Worm (Caenorhabditis elegans): ENCODE data around the gene H40L08.9.

Gene H40L08.9

DNA sequence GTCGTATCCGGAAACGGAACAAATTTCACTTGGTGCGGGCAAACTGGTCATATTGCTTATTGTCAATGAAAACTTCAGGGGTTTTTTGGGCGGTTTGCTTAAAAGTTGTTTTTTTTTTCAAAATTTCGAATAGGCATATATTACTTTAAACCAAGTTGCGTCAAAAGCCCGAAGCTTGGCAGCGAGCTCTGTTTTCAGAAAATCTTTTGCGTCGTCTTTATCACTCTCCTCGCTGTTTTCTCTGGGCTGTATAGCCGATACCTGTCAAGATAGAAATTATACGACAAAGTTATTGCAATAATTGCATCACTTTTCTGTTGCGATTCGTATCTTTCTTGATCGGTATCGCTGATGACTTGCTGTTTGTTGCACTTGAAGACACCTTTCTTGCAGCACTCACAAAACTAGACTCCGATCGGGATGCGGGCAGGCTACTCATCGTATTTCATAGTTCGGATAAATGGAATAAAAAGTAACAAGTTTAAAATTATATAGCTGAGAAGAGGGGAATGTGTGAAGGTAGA lies at the start of gene H40L08.9, which contains the start of gene H40L08.3:
H40L08.9 (minus strand) TSS at position 439 of the 524 bp plus-strand sequence.
H40L08.3 (minus strand) TSS at position 51 of the 524 bp plus-strand sequence.
- TF ChIP-seq nhr-71 (tag; optimal IDR thresholded peaks at IDR 0.05) (peak; percentile 4), fkh-4 (tag; optimal IDR thresholded peaks at IDR 0.05; ENCODE audit: borderline replicate concordance) (no peak), snpc-4 (tag; optimal IDR thresholded peaks at IDR 0.05) (no peak), nhr-20 (tag; optimal IDR thresholded peaks at IDR 0.05) (peak; percentile 47), grh-1 (GFP tag; IDR thresholded peaks at IDR 0.05) (no peak), ets-5 (GFP tag; IDR thresholded peaks at IDR 0.05) (no peak), tbx-2 (tag; optimal IDR thresholded peaks at IDR 0.05) (no peak), ztf-4 (tag; optimal IDR thresholded peaks at IDR 0.05) (no peak), unc-86 (tag; optimal IDR thresholded peaks at IDR 0.05) (no peak), ceh-8 (GFP tag; optimal IDR thresholded peaks at IDR 0.05) (no peak), elt-3 (tag; optimal IDR thresholded peaks at IDR 0.05) (peak in 2 of 6 experiments; percentile 31 to 35), skn-1 (tag; optimal IDR thresholded peaks at IDR 0.05) (no peak), sup-37 (GFP tag; optimal IDR thresholded peaks at IDR 0.05) (no peak), rnt-1 (tag; optimal IDR thresholded peaks at IDR 0.05) (peak; percentile 3), ztf-11 (tag; optimal IDR thresholded peaks at IDR 0.05) (no peak), ama-1 (optimal IDR thresholded peaks at IDR 0.05) (no peak), mep-1 (tag; optimal IDR thresholded peaks at IDR 0.05) (no peak), Y116A8C.19 (tag; optimal IDR thresholded peaks at IDR 0.05; ENCODE audit: borderline replicate concordance) (no peak), egl-27 (tag; optimal IDR thresholded peaks at IDR 0.05) (no peak), lin-14 (GFP tag; optimal IDR thresholded peaks at IDR 0.05) (peak; percentile 21), zip-4 (GFP tag; optimal IDR thresholded peaks at IDR 0.05) (no peak), efl-1 (optimal IDR thresholded peaks at IDR 0.05) (no peak), efl-1 (GFP tag; optimal IDR thresholded peaks at IDR 0.05 in 1 of 2) (no peak), unc-62 (GFP tag; optimal IDR thresholded peaks at IDR 0.05) (no peak), nhr-76 (tag; optimal IDR thresholded peaks at IDR 0.05) (no peak), zag-1 (tag; optimal IDR thresholded peaks at IDR 0.05) (no peak), isw-1 (GFP tag; IDR thresholded peaks at IDR 0.05) (no peak), elt-2 (tag; optimal IDR thresholded peaks at IDR 0.05) (no peak), vab-15 (tag; optimal IDR thresholded peaks at IDR 0.05) (no peak), C04F5.9 (tag; optimal IDR thresholded peaks at IDR 0.05) (no peak), nhr-28 (tag; optimal IDR thresholded peaks at IDR 0.05) (no peak), nhr-85 (tag) (peak; percentile 72), snu-23 (GFP tag; optimal IDR thresholded peaks at IDR 0.05) (no peak), egl-13 (tag; optimal IDR thresholded peaks at IDR 0.05) (no peak), efl-3 (GFP tag; optimal IDR thresholded peaks at IDR 0.05) (no peak)

DNA sequence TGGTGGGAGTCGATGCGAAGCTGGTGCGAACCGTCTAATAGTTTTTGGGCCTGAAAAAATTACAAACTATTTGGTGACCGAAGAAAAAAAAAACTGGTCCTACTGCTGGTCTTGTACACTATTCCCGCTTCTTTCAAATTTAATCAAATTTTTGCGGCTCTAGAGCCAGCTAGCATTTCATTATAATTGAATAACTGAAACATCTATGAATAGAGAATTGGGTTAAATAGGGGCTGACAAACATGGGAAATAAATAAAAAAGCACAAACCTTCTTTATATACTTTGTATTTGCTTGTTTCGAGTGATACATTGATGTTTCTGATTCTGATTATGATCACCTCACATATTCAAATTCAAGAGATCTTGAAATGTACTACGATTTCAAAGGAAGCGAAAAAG lies 48.9 kb upstream of the H40L08.9 start:
- TF ChIP-seq lir-3 (tag; optimal IDR thresholded peaks at IDR 0.05; ENCODE audit: poor library complexity) (no peak), ets-5 (GFP tag; IDR thresholded peaks at IDR 0.05) (no peak), pax-3 (tag; optimal IDR thresholded peaks at IDR 0.05) (no peak), sptf-1 (tag; optimal IDR thresholded peaks at IDR 0.05) (no peak), sox-4 (tag; optimal IDR thresholded peaks at IDR 0.05) (no peak), fkh-4 (tag; optimal IDR thresholded peaks at IDR 0.05; ENCODE audit: borderline replicate concordance) (no peak), aly-2 (tag; optimal IDR thresholded peaks at IDR 0.05) (no peak), hpl-2 (GFP tag; optimal IDR thresholded peaks at IDR 0.05) (no peak), egl-27 (tag; optimal IDR thresholded peaks at IDR 0.05) (no peak), hlh-4 (tag; optimal IDR thresholded peaks at IDR 0.05) (no peak), egl-13 (tag; optimal IDR thresholded peaks at IDR 0.05) (no peak), nhr-237 (tag; optimal IDR thresholded peaks at IDR 0.05) (no peak), nhr-11 (tag; optimal IDR thresholded peaks at IDR 0.05) (no peak), lin-13 (GFP tag; optimal IDR thresholded peaks at IDR 0.05) (no peak), fkh-10 (GFP tag; optimal IDR thresholded peaks at IDR 0.05) (no peak)

Measured in whole organism, L1 larva.